Fruit fly (Drosophila melanogaster) whole organism, prepupa: ENCODE results near the gene TTLL6B.
A peak's percentile ranks its signal among the peaks of the same experiment; 100 is the strongest.

Source experiments
- Blimp-1 ChIP-seq: fragments of 200-800 bp; sonication (Bioruptor generic); optimal IDR thresholded peaks from 3 replicates; lab custom pipeline; 2017; ENCODE audit warnings: missing biosample characterization, missing genetic modification characterization, mild to moderate bottlenecking, moderate library complexity, missing genetic modification reagents
- CG11762 ChIP-seq: fragments of 200-800 bp; sonication (Bioruptor generic); optimal IDR thresholded peaks from 3 replicates; lab custom pipeline; 2016; ENCODE audit warnings: missing biosample characterization, missing genetic modification characterization; ENCODE audit not compliant: insufficient read depth
- CG16779 ChIP-seq: fragments of 200-800 bp; sonication (Bioruptor generic); optimal IDR thresholded peaks from 3 replicates; lab custom pipeline; 2017; ENCODE audit warnings: missing biosample characterization, mild to moderate bottlenecking, missing genetic modification characterization
- CG31627 ChIP-seq: fragments of 200-800 bp; sonication (Bioruptor generic); optimal IDR thresholded peaks from 3 replicates; lab custom pipeline; 2016; ENCODE audit warnings: missing biosample characterization, missing genetic modification characterization
- CG6854 ChIP-seq: fragments of 200-800 bp; sonication (Bioruptor generic); optimal IDR thresholded peaks from 2 replicates; lab custom pipeline; 2017; ENCODE audit warnings: missing biosample characterization, mild to moderate bottlenecking, missing genetic modification characterization
- CG8319 ChIP-seq: fragments of 200-800 bp; sonication (Bioruptor generic); optimal IDR thresholded peaks from 3 replicates; lab custom pipeline; 2016; ENCODE audit warnings: missing biosample characterization, missing genetic modification characterization
- Lpt ChIP-seq: fragments of 200-800 bp; sonication (Bioruptor generic); optimal IDR thresholded peaks from 3 replicates; lab custom pipeline; 2016; ENCODE audit warnings: missing biosample characterization, missing genetic modification characterization
- OdsH ChIP-seq: fragments of 200-800 bp; sonication (Bioruptor generic); optimal IDR thresholded peaks from 3 replicates; lab custom pipeline; 2016; ENCODE audit warnings: missing biosample characterization, missing genetic modification characterization
- Smox ChIP-seq: fragments of 200-800 bp; sonication (Bioruptor generic); optimal IDR thresholded peaks from 3 replicates; lab custom pipeline; 2016; ENCODE audit warnings: missing biosample characterization, missing genetic modification characterization
- fd59A ChIP-seq: fragments of 200-800 bp; sonication (Bioruptor generic); optimal IDR thresholded peaks from 2 replicates; lab custom pipeline; 2017; ENCODE audit warnings: missing biosample characterization, mild to moderate bottlenecking, missing genetic modification characterization, missing genetic modification reagents
- net ChIP-seq: fragments of 200-800 bp; sonication (Bioruptor generic); optimal IDR thresholded peaks from 3 replicates; lab custom pipeline; 2016; ENCODE audit warnings: missing biosample characterization, missing genetic modification characterization
- topi ChIP-seq: fragments of 200-800 bp; sonication (Bioruptor generic); optimal IDR thresholded peaks from 3 replicates; lab custom pipeline; 2016; ENCODE audit warnings: missing biosample characterization, missing genetic modification characterization

- TF ChIP-seq OdsH (GFP tag; lab: Kevin White, UChicago) (no peak), CG16779 (tag; lab: Kevin White, UChicago) (no peak), CG11762 (GFP tag; lab: Kevin White, UChicago) (no peak), CG6854 (GFP tag; lab: Kevin White, UChicago) (peak; percentile 70), Lpt (GFP tag; lab: Kevin White, UChicago) (no peak), CG8319 (GFP tag; lab: Kevin White, UChicago) (no peak), Smox (GFP tag; lab: Kevin White, UChicago) (no peak), net (GFP tag; lab: Kevin White, UChicago) (no peak), CG31627 (no peak), topi (GFP tag; lab: Kevin White, UChicago) (no peak), fd59A (no peak), Blimp-1 (no peak)
These were observed 32.0 kb downstream of the TTLL6B start for dm6 chr3R:27218814-27219213.
